Worm (Caenorhabditis elegans): ENCODE measurements around the gene psd-1.

The psd-1 gene

ce11 chrIII:7223029-7223428, 52.2 kb downstream of the psd-1 start, which contains the start of gene der-2:
Gene der-2 (minus strand): TSS chrIII:7223129.
- TF ChIP-seq sea-1 (GFP tag; conservative IDR thresholded peaks at IDR 0.05) (no peak), hmbx-1 (tag; optimal IDR thresholded peaks at IDR 0.05) (no peak), tbx-11 (GFP tag; IDR thresholded peaks at IDR 0.05) (no peak), tra-4 (tag; optimal IDR thresholded peaks at IDR 0.05) (no peak), hnd-1 (tag; optimal IDR thresholded peaks at IDR 0.05) (no peak), flt-1 (GFP tag; IDR thresholded peaks at IDR 0.05) (no peak), ceh-13 (GFP tag; optimal IDR thresholded peaks at IDR 0.05) (no peak), F13C5.2 (tag; optimal IDR thresholded peaks at IDR 0.05) (no peak), pes-1 (GFP tag; IDR thresholded peaks at IDR 0.05) (no peak), ama-1 (optimal IDR thresholded peaks at IDR 0.05) (no peak), ceh-36 (tag; optimal IDR thresholded peaks at IDR 0.05) (no peak), B0310.2 (tag; optimal IDR thresholded peaks at IDR 0.05) (no peak), hmg-4 (GFP tag; optimal IDR thresholded peaks at IDR 0.05) (no peak), aly-1 (tag; optimal IDR thresholded peaks at IDR 0.05) (no peak), ets-7 (tag; optimal IDR thresholded peaks at IDR 0.05) (no peak)

ce11 chrIII:7221103-7221502, 54.1 kb downstream of the psd-1 start:
- TF ChIP-seq tbx-11 (GFP tag; IDR thresholded peaks at IDR 0.05) (no peak), hnd-1 (tag; optimal IDR thresholded peaks at IDR 0.05) (no peak), ets-7 (tag; optimal IDR thresholded peaks at IDR 0.05) (no peak), ama-1 (optimal IDR thresholded peaks at IDR 0.05) (no peak), ceh-36 (tag; optimal IDR thresholded peaks at IDR 0.05) (no peak), scrt-1 (GFP tag; IDR thresholded peaks at IDR 0.05) (no peak)

Measured in whole organism, early embryonic.